Worm (Caenorhabditis elegans) whole organism, late embryonic: ENCODE results near the gene Y47D7A.17.

Experiments used
- ceh-14 ChIP-seq: sonication (generic microtip); optimal IDR thresholded peaks from 2 replicates; lab custom pipeline; 2016; ENCODE audit warnings: missing genotype, missing genetic modification characterization, missing compliant biosample characterization
- che-1 ChIP-seq: sonication (generic microtip); optimal IDR thresholded peaks from 2 replicates; lab custom pipeline; 2016; ENCODE audit warnings: mild to moderate bottlenecking, missing genetic modification characterization, missing compliant biosample characterization
- ets-4 ChIP-seq: sonication (generic microtip); optimal IDR thresholded peaks from 2 replicates; lab custom pipeline; 2016; ENCODE audit warnings: missing genetic modification characterization, missing compliant biosample characterization
- fkh-10 ChIP-seq: fragments of 150-350 bp; optimal IDR thresholded peaks from 2 replicates; lab custom pipeline; 2014; ENCODE audit warnings: missing biosample characterization, missing genetic modification reagents, missing genetic modification characterization
- nfya-1 ChIP-seq: sonication (generic microtip); optimal IDR thresholded peaks from 2 replicates; lab custom pipeline; 2017; ENCODE audit warnings: missing genetic modification characterization, mild to moderate bottlenecking, missing compliant biosample characterization, antibody characterized with exemption, moderate library complexity
- nhr-11 ChIP-seq: fragments of 150-350 bp; optimal IDR thresholded peaks from 2 replicates; lab custom pipeline; 2014; ENCODE audit warnings: missing biosample characterization, missing genetic modification characterization
- pqm-1 ChIP-seq: sonication (generic microtip); optimal IDR thresholded peaks from 2 replicates; lab custom pipeline; 2016; ENCODE audit warnings: missing genetic modification characterization, missing compliant biosample characterization
- tbx-7 ChIP-seq: sonication (generic microtip); optimal IDR thresholded peaks from 2 replicates; lab custom pipeline; 2016; ENCODE audit warnings: missing genotype, missing genetic modification characterization, missing compliant biosample characterization

ce11 chrV:4377622-4378021 is 34.0 kb downstream of the Y47D7A.17 start, which contains the start of gene F32D1.8:
- TF ChIP-seq fkh-10 (GFP tag; lab: Kevin White, UChicago) (no peak), pqm-1 (tag; lab: Kevin White, UChicago) (no peak), nhr-11 (no peak), nfya-1 (tag; lab: Kevin White, UChicago) (no peak), che-1 (tag; lab: Kevin White, UChicago) (no peak), ceh-14 (no peak), tbx-7 (no peak), ets-4 (tag; lab: Kevin White, UChicago) (no peak)
